Worm (Caenorhabditis elegans): ENCODE measurements around the gene srx-97.

ce11 chrII:3639238-3639637 is 30.0 kb downstream of the srx-97 start, which contains the start of gene fbxb-31:
- TF ChIP-seq egl-27 (tag; optimal IDR thresholded peaks at IDR 0.05) (no peak), nhr-237 (tag; optimal IDR thresholded peaks at IDR 0.05) (no peak)
